Worm (Caenorhabditis elegans) whole organism, L3 larva: ENCODE measurements around the gene F10E7.9.

Experiments
- R02D3.7 ChIP-seq: fragments of 150-350 bp; optimal IDR thresholded peaks from 2 replicates; lab custom pipeline; 2014; ENCODE audit warnings: missing biosample characterization, missing genetic modification characterization
- ZK546.5 ChIP-seq: sonication (generic microtip); optimal IDR thresholded peaks from 2 replicates; lab custom pipeline; 2017; ENCODE audit warnings: missing biosample characterization, missing genetic modification characterization
- aly-2 ChIP-seq: fragments of 150-350 bp; optimal IDR thresholded peaks from 2 replicates; lab custom pipeline; 2014; ENCODE audit warnings: missing biosample characterization, missing genetic modification characterization
- ama-1 ChIP-seq: fragments of 150-350 bp; optimal IDR thresholded peaks from 2 replicates; lab custom pipeline; 2018
- ceh-16 ChIP-seq: sonication (generic microtip); optimal IDR thresholded peaks from 2 replicates; lab custom pipeline; 2017; ENCODE audit warnings: missing biosample characterization, missing genetic modification characterization
- ceh-28 ChIP-seq: fragments of 150-350 bp; optimal IDR thresholded peaks from 2 replicates; lab custom pipeline; 2014; ENCODE audit warnings: missing biosample characterization, missing genetic modification reagents, missing genetic modification characterization
- ceh-82 ChIP-seq: fragments of 150-350 bp; optimal IDR thresholded peaks from 2 replicates; lab custom pipeline; 2014; ENCODE audit warnings: missing biosample characterization, missing genetic modification characterization
- ceh-9 ChIP-seq: sonication (generic microtip); optimal IDR thresholded peaks from 2 replicates; lab custom pipeline; 2018; ENCODE audit warnings: missing biosample characterization, missing genetic modification characterization
- daf-12 ChIP-seq: fragments of 150-350 bp; optimal IDR thresholded peaks from 2 replicates; lab custom pipeline; 2014; ENCODE audit warnings: missing biosample characterization, missing genetic modification reagents, missing genetic modification characterization
- egl-27 ChIP-seq: sonication (generic microtip); optimal IDR thresholded peaks from 4 replicates; lab custom pipeline; 2017; ENCODE audit warnings: missing biosample characterization, missing genetic modification reagents, missing genetic modification characterization
- egl-5 ChIP-seq: fragments of 150-350 bp; optimal IDR thresholded peaks from 2 replicates; lab custom pipeline; 2017; ENCODE audit warnings: missing biosample characterization, missing genetic modification reagents, missing genetic modification characterization, inconsistent platforms
- elt-1 ChIP-seq: fragments of 150-350 bp; optimal IDR thresholded peaks from 2 replicates; lab custom pipeline; 2014; ENCODE audit warnings: missing biosample characterization, missing genetic modification characterization
- elt-2 ChIP-seq: sonication (generic microtip); optimal IDR thresholded peaks from 2 replicates; lab custom pipeline; 2016; ENCODE audit warnings: missing genetic modification reagents, mild to moderate bottlenecking, missing genetic modification characterization, missing compliant biosample characterization
- elt-3 ChIP-seq, 3 experiments: fragments of 150-350 bp in 1 of 3; sonication (generic microtip) in 2 of 3; optimal IDR thresholded peaks; 2 replicates in 2 of 3; 4 replicates in 1 of 3; lab custom pipeline; 2014 to 2017; ENCODE audit warnings: missing biosample characterization in 3 of 3, missing genetic modification characterization in 3 of 3
- eor-1 ChIP-seq, 2 experiments: fragments of 150-350 bp; optimal IDR thresholded peaks; 2 replicates each; lab custom pipeline; 2014 to 2018; ENCODE audit warnings: missing biosample characterization in 2 of 2, missing genetic modification characterization in 2 of 2
- fkh-10 ChIP-seq: sonication (generic microtip); optimal IDR thresholded peaks from 2 replicates; lab custom pipeline; 2017; ENCODE audit warnings: missing biosample characterization, missing genetic modification reagents, missing genetic modification characterization
- fkh-2 ChIP-seq: fragments of 150-350 bp; optimal IDR thresholded peaks from 2 replicates; lab custom pipeline; 2014; ENCODE audit warnings: missing biosample characterization, missing genetic modification reagents, missing genetic modification characterization
- fos-1 ChIP-seq: fragments of 150-350 bp; optimal IDR thresholded peaks from 2 replicates; lab custom pipeline; 2014; ENCODE audit warnings: missing biosample characterization, missing genetic modification characterization
- hmg-11 ChIP-seq: sonication (generic microtip); optimal IDR thresholded peaks from 2 replicates; lab custom pipeline; 2016; ENCODE audit warnings: missing genetic modification characterization, missing compliant biosample characterization
- jun-1 ChIP-seq: fragments of 150-350 bp; optimal IDR thresholded peaks from 2 replicates; lab custom pipeline; 2014; ENCODE audit warnings: missing biosample characterization, missing genetic modification reagents, missing genetic modification characterization
- lin-15B ChIP-seq: fragments of 150-350 bp; optimal IDR thresholded peaks from 2 replicates; lab custom pipeline; 2014; ENCODE audit warnings: missing biosample characterization, missing genetic modification characterization
- lin-39 ChIP-seq: fragments of 150-350 bp; optimal IDR thresholded peaks from 2 replicates; lab custom pipeline; 2018; ENCODE audit warnings: missing biosample characterization, missing genetic modification reagents, missing genetic modification characterization
- lsy-12 ChIP-seq: sonication (generic microtip); optimal IDR thresholded peaks from 2 replicates; lab custom pipeline; 2016; ENCODE audit warnings: mild to moderate bottlenecking, missing genetic modification characterization, missing compliant biosample characterization
- mdl-1 ChIP-seq: fragments of 150-350 bp; optimal IDR thresholded peaks from 2 replicates; lab custom pipeline; 2014; ENCODE audit warnings: missing biosample characterization, missing genetic modification characterization
- mml-1 ChIP-seq: fragments of 150-350 bp; sonication (generic microtip); optimal IDR thresholded peaks from 3 replicates; lab custom pipeline; 2014; ENCODE audit warnings: missing biosample characterization, missing genetic modification characterization
- nfya-1 ChIP-seq: sonication (generic microtip); optimal IDR thresholded peaks from 2 replicates; lab custom pipeline; 2017; ENCODE audit warnings: missing genetic modification characterization, mild to moderate bottlenecking, missing compliant biosample characterization, antibody characterized with exemption, moderate library complexity; ENCODE audit not compliant: insufficient read depth
- nhr-11 ChIP-seq: fragments of 150-350 bp; optimal IDR thresholded peaks from 2 replicates; lab custom pipeline; 2014; ENCODE audit warnings: missing biosample characterization, missing genetic modification characterization
- nhr-12 ChIP-seq: fragments of 150-350 bp; optimal IDR thresholded peaks from 2 replicates; lab custom pipeline; 2014; ENCODE audit warnings: missing biosample characterization, missing genetic modification characterization
- nhr-23 ChIP-seq: fragments of 150-350 bp; optimal IDR thresholded peaks from 2 replicates; lab custom pipeline; 2014; ENCODE audit warnings: missing biosample characterization, missing genetic modification reagents, missing genetic modification characterization
- nhr-237 ChIP-seq: fragments of 150-350 bp; optimal IDR thresholded peaks from 2 replicates; lab custom pipeline; 2014; ENCODE audit warnings: missing biosample characterization, missing genetic modification characterization
- nhr-25 ChIP-seq: sonication (generic microtip); optimal IDR thresholded peaks from 2 replicates; lab custom pipeline; 2017; ENCODE audit warnings: missing biosample characterization, missing genetic modification characterization
- nhr-28 ChIP-seq: fragments of 150-350 bp; optimal IDR thresholded peaks from 2 replicates; lab custom pipeline; 2014; ENCODE audit warnings: missing biosample characterization, missing genetic modification characterization
- nhr-43 ChIP-seq: sonication (generic microtip); optimal IDR thresholded peaks from 2 replicates; lab custom pipeline; 2016; ENCODE audit warnings: mild to moderate bottlenecking, missing genetic modification characterization, missing compliant biosample characterization; ENCODE audit not compliant: poor library complexity, severe bottlenecking
- nhr-67 ChIP-seq: fragments of 150-350 bp; optimal IDR thresholded peaks from 2 replicates; lab custom pipeline; 2014; ENCODE audit warnings: missing biosample characterization, missing genetic modification characterization
- nhr-76 ChIP-seq: fragments of 150-350 bp; sonication (generic microtip); optimal IDR thresholded peaks from 5 replicates; lab custom pipeline; 2014; ENCODE audit warnings: missing biosample characterization, missing genetic modification characterization
- nhr-77 ChIP-seq: fragments of 150-350 bp; optimal IDR thresholded peaks from 2 replicates; lab custom pipeline; 2014; ENCODE audit warnings: missing biosample characterization, missing genetic modification characterization
- pha-4 ChIP-seq: fragments of 150-350 bp; optimal IDR thresholded peaks from 2 replicates; lab custom pipeline; 2014; ENCODE audit warnings: missing biosample characterization, missing genetic modification reagents, missing genetic modification characterization
- pqm-1 ChIP-seq: fragments of 150-350 bp; optimal IDR thresholded peaks from 2 replicates; lab custom pipeline; 2017; ENCODE audit warnings: missing biosample characterization, missing genetic modification characterization, inconsistent platforms
- sea-2 ChIP-seq: fragments of 150-350 bp; sonication (generic microtip); optimal IDR thresholded peaks from 4 replicates; lab custom pipeline; 2014; ENCODE audit warnings: missing biosample characterization, missing genetic modification reagents, missing genetic modification characterization
- skn-1 ChIP-seq: fragments of 150-350 bp; optimal IDR thresholded peaks from 2 replicates; lab custom pipeline; 2014; ENCODE audit warnings: missing biosample characterization, missing genetic modification characterization
- snpc-4 ChIP-seq: fragments of 150-350 bp; optimal IDR thresholded peaks from 2 replicates; lab custom pipeline; 2014; ENCODE audit warnings: missing biosample characterization, missing genetic modification characterization
- tbx-2 ChIP-seq: sonication (generic microtip); optimal IDR thresholded peaks from 2 replicates; lab custom pipeline; 2016; ENCODE audit warnings: mild to moderate bottlenecking, missing genetic modification characterization, missing compliant biosample characterization
- unc-39 ChIP-seq: sonication (generic microtip); optimal IDR thresholded peaks from 4 replicates; lab custom pipeline; 2017; ENCODE audit warnings: missing biosample characterization, missing genetic modification characterization
- unc-62 ChIP-seq: fragments of 150-350 bp; sonication (generic microtip); optimal IDR thresholded peaks from 4 replicates; lab custom pipeline; 2014; ENCODE audit warnings: missing biosample characterization, missing genetic modification reagents, missing genetic modification characterization
- zag-1 ChIP-seq: fragments of 150-350 bp; optimal IDR thresholded peaks from 2 replicates; lab custom pipeline; 2014; ENCODE audit warnings: missing biosample characterization, missing genetic modification characterization
- ztf-11 ChIP-seq: fragments of 150-350 bp; optimal IDR thresholded peaks from 2 replicates; lab custom pipeline; 2014; ENCODE audit warnings: missing biosample characterization, missing genetic modification characterization
- ztf-4 ChIP-seq: fragments of 150-350 bp; optimal IDR thresholded peaks from 2 replicates; lab custom pipeline; 2014; ENCODE audit warnings: missing biosample characterization, missing genetic modification characterization

F10E7.9 gene

DNA sequence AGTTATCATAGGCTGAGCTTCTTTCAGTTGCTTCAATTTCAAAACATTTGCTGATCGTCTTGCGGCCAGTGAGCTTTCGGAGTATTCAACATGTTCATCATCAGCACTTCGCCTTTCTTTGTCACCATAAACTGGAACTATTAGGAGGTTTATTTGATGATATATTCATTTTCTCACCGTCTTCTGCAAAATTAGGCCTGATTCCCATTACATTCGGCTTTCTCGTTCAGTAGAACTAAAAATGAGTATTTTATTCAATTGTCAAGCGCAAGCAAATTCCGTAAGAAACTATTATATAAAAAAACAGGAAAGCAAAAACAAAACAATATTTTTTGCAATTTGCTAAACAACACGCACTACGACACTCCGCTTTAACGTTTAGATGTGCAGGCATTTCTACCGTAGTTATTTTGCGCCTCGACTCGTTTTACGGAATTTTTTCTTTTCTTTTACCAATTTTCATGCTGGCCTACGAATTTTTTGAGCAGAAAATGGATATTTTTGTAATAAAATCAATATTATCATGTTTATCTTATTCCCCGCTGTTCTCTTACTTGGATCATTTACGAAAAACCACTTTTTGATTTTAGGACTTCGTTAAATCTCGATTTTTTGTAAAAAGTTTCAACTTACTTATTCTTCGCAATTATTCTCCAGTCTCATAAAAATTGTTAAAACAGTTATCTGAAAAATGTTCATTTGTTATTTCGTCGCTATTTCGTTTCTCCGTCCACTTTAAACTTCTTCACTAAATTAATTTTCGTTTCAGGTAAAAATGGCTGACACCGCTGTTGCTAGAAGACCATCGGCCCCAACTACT is 4.9 kb downstream of the F10E7.9 start, which contains the start of the genes farl-11 and rpl-33:
Gene farl-11, minus strand, starts transcription at position 242 of the 820 bp plus-strand sequence.
Gene rpl-33, plus strand, starts transcription at position 770 of the 820 bp plus-strand sequence.
- TF ChIP-seq mdl-1 (tag; lab: Kevin White, UChicago) (no peak), ama-1 (lab: Kevin White, UChicago) (peak; percentile 46), ceh-9 (tag; lab: Kevin White, UChicago) (no peak), hmg-11 (tag; lab: Kevin White, UChicago) (peak; percentile 24), ceh-82 (tag; lab: Kevin White, UChicago) (no peak), nfya-1 (tag; lab: Kevin White, UChicago) (peak; percentile 97), lin-15B (tag; lab: Kevin White, UChicago) (peak; percentile 100), skn-1 (peak; percentile 36), nhr-25 (tag; lab: Kevin White, UChicago) (peak; percentile 90), snpc-4 (tag; lab: Kevin White, UChicago) (no peak), nhr-43 (tag; lab: Kevin White, UChicago) (peak; percentile 52), unc-39 (tag; lab: Kevin White, UChicago) (no peak), R02D3.7 (tag; lab: Kevin White, UChicago) (peak; percentile 79), ztf-11 (tag; lab: Kevin White, UChicago) (no peak), lsy-12 (tag; lab: Kevin White, UChicago) (peak; percentile 21), nhr-77 (tag; lab: Kevin White, UChicago) (no peak), nhr-237 (no peak), sea-2 (GFP tag; lab: Kevin White, UChicago) (no peak), nhr-76 (tag; lab: Kevin White, UChicago) (peak; percentile 16), mml-1 (no peak), nhr-67 (no peak), jun-1 (tag; lab: Kevin White, UChicago) (peak; percentile 68), elt-2 (tag; lab: Kevin White, UChicago) (peak; percentile 41), nhr-12 (tag; lab: Kevin White, UChicago) (no peak), unc-62 (GFP tag; lab: Kevin White, UChicago) (no peak), ztf-4 (no peak), pha-4 (tag; lab: Kevin White, UChicago) (peak; percentile 98), egl-27 (no peak), daf-12 (tag; lab: Kevin White, UChicago) (no peak), egl-5 (tag; lab: Kevin White, UChicago) (peak; percentile 86), pqm-1 (tag; lab: Kevin White, UChicago) (peak; percentile 73), eor-1 (tag; optimal IDR thresholded peaks at IDR 0.05; lab: Kevin White, UChicago) (no peak), lin-39 (tag; lab: Kevin White, UChicago) (peak; percentile 84), nhr-11 (tag; lab: Kevin White, UChicago) (peak; percentile 25), fkh-10 (GFP tag; lab: Kevin White, UChicago) (peak; percentile 39), ZK546.5 (peak; percentile 81), fkh-2 (tag; lab: Kevin White, UChicago) (no peak), nhr-23 (tag; lab: Kevin White, UChicago) (peak; percentile 93), aly-2 (tag; lab: Kevin White, UChicago) (no peak), ceh-28 (tag; lab: Kevin White, UChicago) (peak; percentile 38), zag-1 (tag; lab: Kevin White, UChicago) (no peak), elt-1 (tag; lab: Kevin White, UChicago) (no peak), tbx-2 (no peak), ceh-16 (tag; lab: Kevin White, UChicago) (no peak), fos-1 (no peak), nhr-28 (tag; lab: Kevin White, UChicago) (no peak), elt-3 (tag; optimal IDR thresholded peaks at IDR 0.05; lab: Kevin White, UChicago) (no peak)
